Fruit fly (Drosophila melanogaster): ENCODE results near the gene CG8478.

Gene CG8478

DNA sequence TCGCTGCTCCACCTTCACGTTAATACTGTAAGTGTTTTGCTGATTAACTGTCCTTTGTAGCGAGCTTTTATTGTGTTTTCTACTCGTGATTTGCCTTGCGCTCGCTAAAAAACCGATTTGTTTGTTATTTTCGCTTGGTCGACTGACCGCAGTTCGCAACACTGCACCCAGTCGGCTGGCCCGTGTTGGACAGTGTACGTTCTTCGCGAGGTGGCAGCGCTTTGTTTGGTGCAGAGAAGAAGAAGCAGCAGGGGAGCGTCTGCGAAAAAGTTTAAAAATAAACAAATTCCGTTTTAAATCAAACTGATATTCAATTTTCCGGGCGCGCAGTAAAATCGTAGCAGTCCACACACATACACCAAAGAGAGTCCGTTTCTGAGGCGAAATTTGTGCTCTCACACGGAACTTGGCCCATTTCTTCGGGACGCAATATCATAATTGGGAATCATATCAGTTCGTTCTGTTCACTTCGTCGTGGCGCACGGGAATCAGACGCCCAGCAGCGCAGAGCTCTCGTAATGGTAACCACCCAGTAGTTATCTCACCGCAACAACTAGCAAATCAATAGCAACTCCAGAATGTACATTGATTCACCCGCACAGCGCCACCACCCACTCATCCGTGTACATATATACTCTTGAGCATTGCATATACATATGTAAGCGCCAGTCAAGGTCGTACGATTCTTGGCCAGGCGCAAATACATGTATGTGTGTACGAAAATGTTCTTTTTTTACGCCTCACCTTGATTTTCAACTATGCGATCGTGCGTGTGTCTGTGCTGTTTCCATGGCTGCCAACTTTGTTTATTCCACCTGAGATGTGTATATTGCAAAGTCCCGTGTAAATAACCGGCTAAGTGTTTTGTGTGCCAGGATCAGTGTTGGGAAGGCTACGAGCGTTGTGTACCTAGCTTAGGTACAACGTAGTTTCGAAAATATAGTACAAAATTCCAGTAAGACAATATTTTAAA is 4.5 kb downstream of the CG8478 start, which contains the start of gene Naa80 (continued):
- TF ChIP-seq CG8632 (GFP tag; optimal IDR thresholded peaks at IDR 0.05), result peak; percentile 46
- peak; percentile 48 for TF ChIP-seq achi (GFP tag; optimal IDR thresholded peaks at IDR 0.05)
- peak; percentile 44 for TF ChIP-seq acj6 (GFP tag; optimal IDR thresholded peaks at IDR 0.05)
- TF ChIP-seq CG10669 (GFP tag; optimal IDR thresholded peaks at IDR 0.05), result peak; percentile 54
- TF ChIP-seq CG8319 (GFP tag; optimal IDR thresholded peaks at IDR 0.05), result peak; percentile 8
- TF ChIP-seq ss (GFP tag; optimal IDR thresholded peaks at IDR 0.05), result peak; percentile 47 to 65
- TF ChIP-seq Eip93F (GFP tag; optimal IDR thresholded peaks at IDR 0.05), result no peak
- peak; percentile 79 for TF ChIP-seq CG31627 (GFP tag; optimal IDR thresholded peaks at IDR 0.05)
- peak; percentile 83 for TF ChIP-seq Sox14 (GFP tag; optimal IDR thresholded peaks at IDR 0.05)
- TF ChIP-seq cyc (GFP tag; optimal IDR thresholded peaks at IDR 0.05), result peak; percentile 73
- TF ChIP-seq topi (GFP tag; optimal IDR thresholded peaks at IDR 0.05), result peak; percentile 82
- TF ChIP-seq Blimp-1 (GFP tag; optimal IDR thresholded peaks at IDR 0.05), result no peak
- TF ChIP-seq CG6808 (GFP tag; optimal IDR thresholded peaks at IDR 0.05), result peak; percentile 57
- no peak for TF ChIP-seq CG8119 (GFP tag; IDR thresholded peaks at IDR 0.05)
- peak; percentile 59 for TF ChIP-seq CG6792 (GFP tag; optimal IDR thresholded peaks at IDR 0.05)
- peak; percentile 71 for TF ChIP-seq CG3919 (GFP tag; optimal IDR thresholded peaks at IDR 0.05)
- peak; percentile 63 for TF ChIP-seq lz (GFP tag; optimal IDR thresholded peaks at IDR 0.05)
- TF ChIP-seq Ets21C (GFP tag; optimal IDR thresholded peaks at IDR 0.05), result no peak
- peak; percentile 40; the same call in 1 of the 2 replicates for TF ChIP-seq CG15336 (GFP tag; IDR thresholded peaks at IDR 0.05)
- TF ChIP-seq Eip78C (GFP tag), result peak; percentile 89
- TF ChIP-seq fd85E (GFP tag; optimal IDR thresholded peaks at IDR 0.05), result no peak

DNA sequence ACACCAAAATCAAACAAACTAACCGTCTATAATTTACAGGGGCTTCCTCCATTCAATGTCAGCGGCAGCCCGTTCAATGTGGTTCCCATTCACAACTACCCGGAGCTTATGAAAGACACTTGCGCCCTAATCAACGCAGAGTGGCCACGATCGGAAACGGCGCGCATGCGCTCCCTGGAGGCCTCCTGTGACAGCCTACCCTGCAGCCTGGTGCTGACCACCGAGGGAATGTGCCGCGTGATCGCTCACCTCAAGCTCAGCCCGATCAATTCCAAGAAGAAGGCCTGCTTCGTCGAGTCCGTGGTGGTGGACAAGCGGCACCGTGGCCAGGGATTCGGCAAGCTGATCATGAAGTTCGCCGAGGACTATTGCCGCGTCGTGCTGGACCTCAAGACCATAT is 5.4 kb downstream of the CG8478 start, which contains the start of gene MED6:
TSS of gene MED6 (minus strand) at position 101 of the 400 bp plus-strand sequence.
- TF ChIP-seq CG9139 (GFP tag; optimal IDR thresholded peaks at IDR 0.05) (no peak), Hr38 (GFP tag; optimal IDR thresholded peaks at IDR 0.05) (no peak), CG11294 (GFP tag; IDR thresholded peaks at IDR 0.05) (no peak), CG8632 (GFP tag; optimal IDR thresholded peaks at IDR 0.05) (no peak), pdm3 (GFP tag; optimal IDR thresholded peaks at IDR 0.05) (no peak), fd59A (GFP tag; optimal IDR thresholded peaks at IDR 0.05) (no peak), CG6854 (GFP tag; optimal IDR thresholded peaks at IDR 0.05) (no peak), CG6792 (GFP tag; optimal IDR thresholded peaks at IDR 0.05) (no peak), Smox (GFP tag; optimal IDR thresholded peaks at IDR 0.05) (no peak), Ets96B (tag; optimal IDR thresholded peaks at IDR 0.05) (no peak), CG31627 (GFP tag; optimal IDR thresholded peaks at IDR 0.05) (no peak), Hr4 (GFP tag; optimal IDR thresholded peaks at IDR 0.05) (no peak), Eip75B (GFP tag; optimal IDR thresholded peaks at IDR 0.05) (no peak), esn (GFP tag; optimal IDR thresholded peaks at IDR 0.05) (no peak), fkh (GFP tag; optimal IDR thresholded peaks at IDR 0.05) (no peak)

DNA sequence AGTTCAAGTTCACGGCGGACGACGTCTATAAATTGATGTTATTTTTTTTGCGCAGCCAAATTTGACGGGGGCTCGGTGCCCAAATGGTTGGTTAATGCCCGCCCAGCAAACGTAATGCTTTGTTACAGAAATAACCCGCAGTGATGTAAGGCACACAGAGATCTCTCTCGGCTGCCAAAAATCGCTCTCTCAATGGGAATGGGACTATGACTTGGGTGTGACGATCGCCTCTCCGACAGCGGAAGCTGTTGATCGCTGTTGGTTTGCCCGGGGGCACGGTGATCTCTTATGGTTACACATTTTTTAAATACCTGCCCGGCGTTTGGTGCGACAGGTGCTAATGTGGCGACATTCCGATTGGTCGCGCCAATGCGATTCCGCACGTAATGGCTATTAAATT is 6.7 kb downstream of the CG8478 start:
- TF ChIP-seq pdm3 (GFP tag; optimal IDR thresholded peaks at IDR 0.05), result no peak
- peak; percentile 63 for TF ChIP-seq vri (GFP tag; optimal IDR thresholded peaks at IDR 0.05)

dm6 chr3R:9771519-9771972 is 8.1 kb downstream of the CG8478 start, which contains the start of gene CG9471:
CG9471 (minus strand) TSS chr3R:9771542.
- TF ChIP-seq Eip93F (GFP tag; optimal IDR thresholded peaks at IDR 0.05) (peak; percentile 94), CG8119 (GFP tag; IDR thresholded peaks at IDR 0.05) (peak; percentile 95), OdsH (GFP tag; optimal IDR thresholded peaks at IDR 0.05) (peak; percentile 97), Sox14 (GFP tag; optimal IDR thresholded peaks at IDR 0.05) (peak; percentile 97), fkh (GFP tag; optimal IDR thresholded peaks at IDR 0.05) (peak; percentile 79), fd59A (GFP tag; optimal IDR thresholded peaks at IDR 0.05) (peak; percentile 78), pdm3 (GFP tag; optimal IDR thresholded peaks at IDR 0.05) (peak; percentile 97), Ets96B (tag; optimal IDR thresholded peaks at IDR 0.05) (peak; percentile 90), CG11902 (GFP tag; optimal IDR thresholded peaks at IDR 0.05) (peak; percentile 92), Blimp-1 (GFP tag; optimal IDR thresholded peaks at IDR 0.05) (peak; percentile 81), spab (GFP tag; optimal IDR thresholded peaks at IDR 0.05) (peak; percentile 82), eg (GFP tag; IDR thresholded peaks at IDR 0.05) (peak; percentile 97), CG6808 (GFP tag; optimal IDR thresholded peaks at IDR 0.05) (peak; percentile 87), achi (GFP tag; optimal IDR thresholded peaks at IDR 0.05) (peak; percentile 95), CG6792 (GFP tag; optimal IDR thresholded peaks at IDR 0.05) (peak; percentile 96), topi (GFP tag; optimal IDR thresholded peaks at IDR 0.05) (peak; percentile 99), Lpt (GFP tag; optimal IDR thresholded peaks at IDR 0.05) (peak; percentile 87), CG10669 (GFP tag; optimal IDR thresholded peaks at IDR 0.05) (peak; percentile 91), fd85E (GFP tag; optimal IDR thresholded peaks at IDR 0.05) (peak; percentile 83), Hr38 (GFP tag; optimal IDR thresholded peaks at IDR 0.05) (peak; percentile 31), CG16779 (tag; optimal IDR thresholded peaks at IDR 0.05) (peak; percentile 85), Sox15 (GFP tag; optimal IDR thresholded peaks at IDR 0.05) (peak; percentile 91), dac (GFP tag; optimal IDR thresholded peaks at IDR 0.05) (peak; percentile 60)
